Worm (Caenorhabditis elegans) whole organism, L4 larva: ENCODE data around the gene srxa-11.

ENCODE experiments used
- F26F4.8 ChIP-seq: fragments of 200-800 bp; sonication (Bioruptor generic); conservative IDR thresholded peaks from 2 replicates; pipeline ENCODE4 v1.3.6; 2022; ENCODE audit warnings: missing genetic modification characterization, missing compliant biosample characterization
- F49E8.2 ChIP-seq: sonication (generic microtip); optimal IDR thresholded peaks from 2 replicates; lab custom pipeline; 2016; ENCODE audit warnings: missing compliant biosample characterization, mild to moderate bottlenecking, missing genetic modification characterization, borderline replicate concordance
- Y48G9A.11 ChIP-seq: fragments of 200-800 bp; sonication (Bioruptor generic); IDR thresholded peaks from 2 replicates; pipeline ENCODE4 v1.3.6; 2022; ENCODE audit warnings: missing genetic modification reagents, missing genetic modification characterization, missing compliant biosample characterization
- Y75B8A.6 ChIP-seq: fragments of 200-800 bp; sonication (Bioruptor generic); IDR thresholded peaks from 2 replicates; pipeline ENCODE4 v1.3.6; 2022; ENCODE audit warnings: missing genetic modification reagents, missing genetic modification characterization, missing compliant biosample characterization
- ZK337.2 ChIP-seq: fragments of 200-800 bp; sonication (Bioruptor generic); IDR thresholded peaks from 2 replicates; pipeline ENCODE4 v1.3.6; 2022; ENCODE audit warnings: missing genetic modification reagents, missing genetic modification characterization, missing compliant biosample characterization
- ZK546.5 ChIP-seq, 2 experiments: sonication (generic microtip); optimal IDR thresholded peaks; 2 replicates each; lab custom pipeline; 2017; ENCODE audit warnings: missing biosample characterization in 2 of 2, missing genetic modification characterization in 2 of 2
- aha-1 ChIP-seq: fragments of 150-350 bp; peaks from one replicate; lab custom pipeline; 2014; ENCODE audit warnings: missing biosample characterization, missing genetic modification characterization
- aly-2 ChIP-seq: sonication (generic microtip); optimal IDR thresholded peaks from 2 replicates; lab custom pipeline; 2018; ENCODE audit warnings: missing biosample characterization, missing genetic modification characterization
- ceh-20 ChIP-seq: fragments of 200-800 bp; sonication (Bioruptor generic); IDR thresholded peaks from 2 replicates; pipeline ENCODE4 v1.3.6; 2022; ENCODE audit warnings: missing genetic modification reagents, missing genetic modification characterization, missing compliant biosample characterization
- ceh-62 ChIP-seq: sonication (generic microtip); optimal IDR thresholded peaks from 2 replicates; lab custom pipeline; 2017; ENCODE audit warnings: missing biosample characterization, missing genetic modification characterization
- ctbp-1 ChIP-seq: fragments of 200-800 bp; sonication (Bioruptor generic); IDR thresholded peaks from 2 replicates; pipeline ENCODE4 v1.3.6; 2022; ENCODE audit warnings: missing genetic modification reagents, missing genetic modification characterization, missing compliant biosample characterization
- daf-12 ChIP-seq: fragments of 150-350 bp; optimal IDR thresholded peaks from 2 replicates; lab custom pipeline; 2014; ENCODE audit warnings: missing biosample characterization, missing genetic modification reagents, missing genetic modification characterization
- daf-16 ChIP-seq, 3 experiments: sonication (generic microtip); optimal IDR thresholded peaks; 2 replicates each; lab custom pipeline; 2016 to 2017; ENCODE audit warnings: missing genetic modification characterization in 3 of 3, missing genetic modification reagents in 3 of 3, mild to moderate bottlenecking in 2 of 3, missing compliant biosample characterization in 2 of 3, missing biosample characterization in 1 of 3, moderate library complexity in 1 of 3
- daf-19 ChIP-seq: fragments of 200-800 bp; sonication (Bioruptor generic); conservative IDR thresholded peaks from 2 replicates; pipeline ENCODE4 v1.3.6; 2022; ENCODE audit warnings: missing genetic modification characterization, missing compliant biosample characterization
- dmd-6 ChIP-seq: fragments of 200-800 bp; sonication (Bioruptor generic); IDR thresholded peaks from 2 replicates; pipeline ENCODE4 v1.3.6; 2022; ENCODE audit warnings: missing genetic modification reagents, missing genetic modification characterization, missing compliant biosample characterization
- duxl-1 ChIP-seq: sonication (generic microtip); optimal IDR thresholded peaks from 2 replicates; lab custom pipeline; 2016; ENCODE audit warnings: mild to moderate bottlenecking, missing genetic modification characterization, moderate library complexity, missing compliant biosample characterization; ENCODE audit not compliant: poor library complexity
- egl-27 ChIP-seq: sonication (generic microtip); optimal IDR thresholded peaks from 3 replicates; lab custom pipeline; 2017; ENCODE audit warnings: missing biosample characterization, missing genetic modification reagents, missing genetic modification characterization
- fkh-10 ChIP-seq: fragments of 150-350 bp; optimal IDR thresholded peaks from 2 replicates; lab custom pipeline; 2014; ENCODE audit warnings: missing biosample characterization, missing genetic modification reagents, missing genetic modification characterization
- fos-1 ChIP-seq: fragments of 150-350 bp; optimal IDR thresholded peaks from 2 replicates; lab custom pipeline; 2014; ENCODE audit warnings: missing biosample characterization, missing genetic modification characterization
- gei-8 ChIP-seq: fragments of 200-800 bp; sonication (Bioruptor generic); optimal IDR thresholded peaks from 2 replicates; lab custom pipeline; 2018; ENCODE audit warnings: mild to moderate bottlenecking, missing genetic modification characterization, missing compliant biosample characterization
- hif-1 ChIP-seq, 2 experiments: sonication (generic microtip); optimal IDR thresholded peaks; 2 replicates each; lab custom pipeline; 2016 to 2017; ENCODE audit warnings: missing compliant biosample characterization in 2 of 2, missing genetic modification characterization in 2 of 2, missing genetic modification reagents in 2 of 2, missing genotype in 2 of 2, mild to moderate bottlenecking in 1 of 2
- hlh-30 ChIP-seq: sonication (generic microtip); optimal IDR thresholded peaks from 2 replicates; lab custom pipeline; 2017; ENCODE audit warnings: antibody characterized with exemption, mild to moderate bottlenecking, missing genetic modification characterization, missing compliant biosample characterization; ENCODE audit not compliant: insufficient read depth
- jun-1 ChIP-seq: fragments of 150-350 bp; optimal IDR thresholded peaks from 2 replicates; lab custom pipeline; 2014; ENCODE audit warnings: missing biosample characterization, missing genetic modification reagents, missing genetic modification characterization
- lin-1 ChIP-seq: fragments of 200-800 bp; sonication (Bioruptor generic); IDR thresholded peaks from 2 replicates; pipeline ENCODE4 v1.3.6; 2022; ENCODE audit warnings: missing genetic modification reagents, missing genetic modification characterization, missing compliant biosample characterization
- lin-13 ChIP-seq: fragments of 150-350 bp; optimal IDR thresholded peaks from 2 replicates; lab custom pipeline; 2014; ENCODE audit warnings: missing biosample characterization, missing genetic modification reagents, missing genetic modification characterization
- lir-3 ChIP-seq: sonication (generic microtip); optimal IDR thresholded peaks from 2 replicates; lab custom pipeline; 2016; ENCODE audit warnings: mild to moderate bottlenecking, missing genetic modification characterization, missing compliant biosample characterization
- lsy-2 ChIP-seq, 2 experiments: fragments of 150-350 bp in 1 of 2; sonication (generic microtip) in 1 of 2; optimal IDR thresholded peaks; 2 replicates each; lab custom pipeline; 2014 to 2017; ENCODE audit warnings: missing biosample characterization in 2 of 2, missing genetic modification characterization in 2 of 2
- mdl-1 ChIP-seq, 2 experiments: fragments of 150-350 bp in 1 of 2; sonication (generic microtip) in 1 of 2; optimal IDR thresholded peaks; 2 replicates each; lab custom pipeline; 2014 to 2017; ENCODE audit warnings: missing biosample characterization in 2 of 2, missing genetic modification characterization in 2 of 2
- mep-1 ChIP-seq: fragments of 150-350 bp; sonication (generic microtip); optimal IDR thresholded peaks from 3 replicates; lab custom pipeline; 2014; ENCODE audit warnings: missing biosample characterization, missing genetic modification characterization
- mes-2 ChIP-seq: sonication (generic microtip); optimal IDR thresholded peaks from 2 replicates; lab custom pipeline; 2016; ENCODE audit warnings: missing genotype, mild to moderate bottlenecking, missing genetic modification characterization, missing compliant biosample characterization; ENCODE audit not compliant: poor library complexity, severe bottlenecking
- mxl-2 ChIP-seq: fragments of 200-800 bp; sonication (Bioruptor generic); conservative IDR thresholded peaks from 2 replicates; pipeline ENCODE4 v1.3.6; 2022; ENCODE audit warnings: missing genetic modification reagents, missing genetic modification characterization, missing compliant biosample characterization
- nhr-10 ChIP-seq: fragments of 150-350 bp; optimal IDR thresholded peaks from 2 replicates; lab custom pipeline; 2014; ENCODE audit warnings: missing biosample characterization, missing genetic modification characterization
- nhr-102 ChIP-seq: sonication (generic microtip); optimal IDR thresholded peaks from 2 replicates; lab custom pipeline; 2016; ENCODE audit warnings: mild to moderate bottlenecking, missing genetic modification characterization, moderate library complexity, missing compliant biosample characterization
- nhr-111 ChIP-seq: fragments of 200-800 bp; sonication (Bioruptor generic); optimal IDR thresholded peaks from 2 replicates; lab custom pipeline; 2018; ENCODE audit warnings: mild to moderate bottlenecking, missing genetic modification characterization, missing compliant biosample characterization
- nhr-28 ChIP-seq: fragments of 150-350 bp; optimal IDR thresholded peaks from 2 replicates; lab custom pipeline; 2014; ENCODE audit warnings: missing biosample characterization, missing genetic modification characterization
- nhr-41 ChIP-seq: fragments of 200-800 bp; sonication (Bioruptor generic); IDR thresholded peaks from 2 replicates; pipeline ENCODE4 v1.3.6; 2022; ENCODE audit warnings: missing genetic modification reagents, missing genetic modification characterization, missing compliant biosample characterization
- nhr-77 ChIP-seq: fragments of 150-350 bp; optimal IDR thresholded peaks from 2 replicates; lab custom pipeline; 2014; ENCODE audit warnings: missing biosample characterization, missing genetic modification characterization
- pqm-1 ChIP-seq: sonication (generic microtip); optimal IDR thresholded peaks from 2 replicates; lab custom pipeline; 2017; ENCODE audit warnings: missing biosample characterization, missing genetic modification characterization
- sdz-12 ChIP-seq: fragments of 200-800 bp; sonication (Bioruptor generic); optimal IDR thresholded peaks from 2 replicates; lab custom pipeline; 2018; ENCODE audit warnings: mild to moderate bottlenecking, missing genetic modification characterization, missing compliant biosample characterization
- set-16 ChIP-seq: fragments of 200-800 bp; sonication (Bioruptor generic); IDR thresholded peaks from 2 replicates; pipeline ENCODE4 v1.3.6; 2022; ENCODE audit warnings: missing genetic modification reagents, missing genetic modification characterization, missing compliant biosample characterization
- snpc-1.2 ChIP-seq: fragments of 200-800 bp; sonication (Bioruptor generic); IDR thresholded peaks from 2 replicates; pipeline ENCODE4 v1.3.6; 2022; ENCODE audit warnings: missing genetic modification reagents, missing genetic modification characterization, missing compliant biosample characterization
- tag-97 ChIP-seq: fragments of 200-800 bp; sonication (Bioruptor generic); IDR thresholded peaks from 2 replicates; pipeline ENCODE4 v1.3.6; 2022; ENCODE audit warnings: missing genetic modification characterization, missing compliant biosample characterization
- unc-130 ChIP-seq: sonication (generic microtip); optimal IDR thresholded peaks from 2 replicates; lab custom pipeline; 2016; ENCODE audit warnings: missing genetic modification reagents, missing genetic modification characterization, missing compliant biosample characterization
- zag-1 ChIP-seq: fragments of 150-350 bp; optimal IDR thresholded peaks from 2 replicates; lab custom pipeline; 2014; ENCODE audit warnings: missing biosample characterization, missing genetic modification characterization
- zip-2 ChIP-seq: fragments of 150-350 bp; optimal IDR thresholded peaks from 2 replicates; lab custom pipeline; 2014; ENCODE audit warnings: missing biosample characterization, missing genetic modification characterization
- ztf-7 ChIP-seq: fragments of 150-350 bp; optimal IDR thresholded peaks from 2 replicates; lab custom pipeline; 2014; ENCODE audit warnings: missing biosample characterization, missing genetic modification characterization

srxa-11 gene

DNA sequence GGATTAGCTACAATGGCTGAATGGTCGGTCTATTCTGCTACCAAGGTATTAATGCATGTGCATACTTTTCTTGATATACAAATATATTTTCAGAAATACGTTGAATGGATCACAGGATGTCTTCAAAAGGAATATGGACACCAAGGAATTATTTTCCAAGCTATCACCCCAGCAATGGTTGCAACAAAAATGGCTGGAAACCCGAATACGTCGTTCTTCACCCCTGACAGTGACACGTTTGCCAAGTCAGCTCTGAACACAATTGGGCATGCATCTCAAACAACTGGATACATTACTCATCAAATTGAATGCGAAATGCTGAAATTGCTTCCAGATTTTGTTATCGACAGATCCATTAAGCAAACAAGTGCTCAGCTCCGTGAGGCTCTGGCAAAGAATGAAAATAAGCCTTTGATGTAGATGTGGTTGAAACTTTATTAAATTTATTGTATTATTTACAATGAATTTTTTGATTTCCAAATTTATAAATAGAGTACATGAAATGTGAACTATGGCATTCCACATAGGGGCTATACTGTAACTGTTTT, 16.3 kb upstream of the srxa-11 start (continued):
- peak; percentile 51 for TF ChIP-seq nhr-10 (tag; lab: Kevin White, UChicago)
- peak; percentile 94 for TF ChIP-seq mep-1 (tag; lab: Kevin White, UChicago)
- TF ChIP-seq lin-13 = no peak
- no peak for TF ChIP-seq pqm-1 (tag; lab: Kevin White, UChicago)
- no peak for TF ChIP-seq fos-1 (tag; lab: Kevin White, UChicago)
- TF ChIP-seq ceh-62 (tag; lab: Kevin White, UChicago) = no peak
- TF ChIP-seq aly-2 (tag; lab: Kevin White, UChicago) = no peak
- TF ChIP-seq lsy-2 (tag; optimal IDR thresholded peaks at IDR 0.05; lab: Kevin White, UChicago) = peak; percentile 69 to 72
- TF ChIP-seq F26F4.8 (GFP tag; lab: Robert Waterston, UW) = no peak
- TF ChIP-seq daf-16 (GFP tag; optimal IDR thresholded peaks at IDR 0.05; lab: Kevin White, UChicago) = peak in 1 of 2 experiments; percentile 1
- TF ChIP-seq daf-16 (tag; optimal IDR thresholded peaks at IDR 0.05; lab: Kevin White, UChicago) = peak; percentile 18
- TF ChIP-seq ZK546.5 (tag; optimal IDR thresholded peaks at IDR 0.05; lab: Kevin White, UChicago) = no peak
- no peak for TF ChIP-seq lir-3 (tag; lab: Kevin White, UChicago)
- no peak for TF ChIP-seq egl-27 (tag; lab: Kevin White, UChicago)
- TF ChIP-seq set-16 (GFP tag; lab: Robert Waterston, UW) = no peak
- no peak for TF ChIP-seq mxl-2 (GFP tag; lab: Robert Waterston, UW)
- no peak for TF ChIP-seq F49E8.2 (tag; lab: Kevin White, UChicago)

DNA sequence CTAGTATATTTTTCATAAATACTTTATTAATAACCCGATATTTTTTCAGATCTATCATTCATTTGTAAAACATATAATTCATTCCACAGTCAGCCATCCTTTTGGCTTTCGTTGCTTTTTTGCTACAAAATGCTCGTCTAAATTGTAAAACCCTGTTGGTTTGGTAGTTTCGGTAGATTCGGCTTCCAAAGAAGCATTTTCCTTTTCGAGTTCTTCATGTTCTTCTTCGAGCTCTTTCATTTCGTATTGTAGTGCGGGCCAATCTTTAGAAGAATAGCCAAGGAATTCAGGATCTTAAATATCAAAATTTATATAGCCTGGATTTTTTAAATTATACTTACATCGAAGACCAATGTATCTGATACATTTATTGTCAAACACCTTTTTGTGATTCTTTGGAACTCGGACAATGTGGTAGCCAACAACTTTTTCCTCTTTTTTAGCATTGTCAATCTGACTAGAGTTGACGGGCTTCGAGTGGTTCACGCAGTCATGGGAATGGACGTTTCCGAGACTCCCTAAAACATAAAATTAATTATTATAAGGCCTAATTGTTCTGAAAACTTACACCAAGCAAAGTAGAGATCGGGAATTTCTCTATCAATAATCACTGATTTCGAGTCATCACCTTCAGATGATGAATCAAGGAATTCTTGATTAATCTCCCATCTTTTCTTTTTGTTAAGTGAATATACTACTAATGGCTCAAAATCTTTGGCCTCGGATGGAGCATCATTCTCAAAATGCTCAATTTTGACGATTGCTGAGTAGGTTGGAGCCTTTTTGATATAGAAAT, 15.6 kb upstream of the srxa-11 start:
- peak in 1 of 2 experiments; percentile 18 for TF ChIP-seq hif-1 (tag; optimal IDR thresholded peaks at IDR 0.05; lab: Kevin White, UChicago)
- TF ChIP-seq daf-19 (GFP tag; lab: Robert Waterston, UW) = no peak
- no peak for TF ChIP-seq dmd-6 (GFP tag; lab: Robert Waterston, UW)
- no peak for TF ChIP-seq hlh-30 (tag; lab: Kevin White, UChicago)
- TF ChIP-seq F26F4.8 (GFP tag; lab: Robert Waterston, UW) = no peak
- no peak for TF ChIP-seq nhr-102 (tag; lab: Kevin White, UChicago)
- TF ChIP-seq daf-16 (GFP tag; optimal IDR thresholded peaks at IDR 0.05; lab: Kevin White, UChicago) = no peak
- TF ChIP-seq daf-16 (tag; optimal IDR thresholded peaks at IDR 0.05; lab: Kevin White, UChicago) = peak; percentile 3
- no peak for TF ChIP-seq ztf-7 (tag; lab: Kevin White, UChicago)
- no peak for TF ChIP-seq unc-130 (GFP tag; lab: Kevin White, UChicago)
- TF ChIP-seq Y75B8A.6 (GFP tag; lab: Robert Waterston, UW) = no peak
- TF ChIP-seq lin-1 = 0 out of 2 replicates have a peak, but pooled peaks have one; percentile 6
- no peak for TF ChIP-seq jun-1
- no peak for TF ChIP-seq zip-2 (tag; lab: Kevin White, UChicago)
- no peak for TF ChIP-seq daf-12
- no peak for TF ChIP-seq mdl-1 (tag; optimal IDR thresholded peaks at IDR 0.05; lab: Kevin White, UChicago)
- no peak for TF ChIP-seq ctbp-1
- TF ChIP-seq mes-2 (tag; lab: Kevin White, UChicago) = peak; percentile 29
- TF ChIP-seq fkh-10 (GFP tag; lab: Kevin White, UChicago) = no peak
- TF ChIP-seq snpc-1.2 (GFP tag; lab: Robert Waterston, UW) = 0 out of 2 replicates have a peak, but pooled peaks have one; percentile 6
- no peak for TF ChIP-seq duxl-1 (tag; lab: Kevin White, UChicago)
- TF ChIP-seq aha-1 = peak; percentile 72
- TF ChIP-seq ceh-20 (GFP tag; lab: Robert Waterston, UW) = no peak
- no peak for TF ChIP-seq tag-97 (GFP tag; lab: Robert Waterston, UW)
- TF ChIP-seq ZK546.5 (tag; optimal IDR thresholded peaks at IDR 0.05; lab: Kevin White, UChicago) = no peak
- no peak for TF ChIP-seq ceh-62 (tag; lab: Kevin White, UChicago)
- TF ChIP-seq gei-8 (GFP tag; lab: Kevin White, UChicago) = no peak
- TF ChIP-seq nhr-28 = no peak
- no peak for TF ChIP-seq nhr-77 (tag; lab: Kevin White, UChicago)
- TF ChIP-seq ZK337.2 (GFP tag; lab: Robert Waterston, UW) = no peak
- no peak for TF ChIP-seq nhr-41 (GFP tag; lab: Robert Waterston, UW)
- 0 out of 2 replicates have a peak, but pooled peaks have one; percentile 24 for TF ChIP-seq Y48G9A.11 (GFP tag; lab: Robert Waterston, UW)
- no peak for TF ChIP-seq nhr-111 (GFP tag; lab: Kevin White, UChicago)
- TF ChIP-seq zag-1 (tag; lab: Kevin White, UChicago) = no peak
- TF ChIP-seq sdz-12 (GFP tag; lab: Kevin White, UChicago) = peak; percentile 60
